Fruit fly (Drosophila melanogaster) whole organism, prepupa: Measurements from ENCODE around the gene pck.

Experiments used
- Blimp-1 ChIP-seq: fragments of 200-800 bp; sonication (Bioruptor generic); optimal IDR thresholded peaks from 3 replicates; lab custom pipeline; 2017; ENCODE audit warnings: missing biosample characterization, missing genetic modification characterization, mild to moderate bottlenecking, moderate library complexity, missing genetic modification reagents
- CG10669 ChIP-seq: fragments of 200-800 bp; sonication (Bioruptor generic); optimal IDR thresholded peaks from 3 replicates; lab custom pipeline; 2018; ENCODE audit warnings: missing biosample characterization, mild to moderate bottlenecking, missing genetic modification characterization, moderate library complexity
- CG16779 ChIP-seq: fragments of 200-800 bp; sonication (Bioruptor generic); optimal IDR thresholded peaks from 3 replicates; lab custom pipeline; 2017; ENCODE audit warnings: missing biosample characterization, mild to moderate bottlenecking, missing genetic modification characterization
- CG6854 ChIP-seq: fragments of 200-800 bp; sonication (Bioruptor generic); optimal IDR thresholded peaks from 2 replicates; lab custom pipeline; 2017; ENCODE audit warnings: missing biosample characterization, mild to moderate bottlenecking, missing genetic modification characterization
- CG8319 ChIP-seq: fragments of 200-800 bp; sonication (Bioruptor generic); optimal IDR thresholded peaks from 3 replicates; lab custom pipeline; 2016; ENCODE audit warnings: missing biosample characterization, missing genetic modification characterization
- Gug ChIP-seq: fragments of 200-800 bp; sonication (Bioruptor generic); IDR thresholded peaks from 2 replicates; pipeline ENCODE4 v1.3.6; 2022; ENCODE audit warnings: missing biosample characterization, missing genetic modification characterization
- Lpt ChIP-seq: fragments of 200-800 bp; sonication (Bioruptor generic); optimal IDR thresholded peaks from 3 replicates; lab custom pipeline; 2016; ENCODE audit warnings: missing biosample characterization, missing genetic modification characterization
- Met ChIP-seq: fragments of 200-800 bp; sonication (Bioruptor generic); optimal IDR thresholded peaks from 3 replicates; lab custom pipeline; 2016; ENCODE audit warnings: missing biosample characterization, missing genetic modification characterization
- OdsH ChIP-seq: fragments of 200-800 bp; sonication (Bioruptor generic); optimal IDR thresholded peaks from 3 replicates; lab custom pipeline; 2016; ENCODE audit warnings: missing biosample characterization, missing genetic modification characterization
- Sox102F ChIP-seq: fragments of 200-800 bp; sonication (Bioruptor generic); optimal IDR thresholded peaks from 2 replicates; lab custom pipeline; 2016; ENCODE audit warnings: missing biosample characterization, mild to moderate bottlenecking, missing genetic modification characterization
- fkh ChIP-seq: fragments of 200-800 bp; sonication (Bioruptor generic); optimal IDR thresholded peaks from 3 replicates; lab custom pipeline; 2017; ENCODE audit warnings: missing biosample characterization, mild to moderate bottlenecking, missing genetic modification characterization, moderate library complexity
- net ChIP-seq: fragments of 200-800 bp; sonication (Bioruptor generic); optimal IDR thresholded peaks from 3 replicates; lab custom pipeline; 2016; ENCODE audit warnings: missing biosample characterization, missing genetic modification characterization
- ss ChIP-seq, 2 experiments: fragments of 200-800 bp; sonication (Bioruptor generic); optimal IDR thresholded peaks; 2 replicates in 1 of 2; 3 replicates in 1 of 2; lab custom pipeline; 2017 to 2018; ENCODE audit warnings: mild to moderate bottlenecking in 2 of 2, missing biosample characterization in 2 of 2, missing genetic modification characterization in 2 of 2, moderate library complexity in 1 of 2
- svp ChIP-seq: fragments of 200-800 bp; sonication (Bioruptor generic); peaks from one replicate; lab custom pipeline; 2016; ENCODE audit warnings: missing biosample characterization, missing genetic modification characterization

- TF ChIP-seq Gug (no peak), CG16779 (tag; lab: Kevin White, UChicago) (no peak), Lpt (no peak), Sox102F (GFP tag; lab: Kevin White, UChicago) (no peak), Met (GFP tag; lab: Kevin White, UChicago) (no peak), CG8319 (GFP tag; lab: Kevin White, UChicago) (no peak), ss (GFP tag; optimal IDR thresholded peaks at IDR 0.05; lab: Kevin White, UChicago) (no peak), svp (GFP tag; lab: Kevin White, UChicago) (no peak), net (GFP tag; lab: Kevin White, UChicago) (no peak), Blimp-1 (GFP tag; lab: Kevin White, UChicago) (no peak), CG10669 (GFP tag; lab: Kevin White, UChicago) (no peak), OdsH (GFP tag; lab: Kevin White, UChicago) (no peak), CG6854 (GFP tag; lab: Kevin White, UChicago) (no peak), fkh (no peak)
These were observed 6.4 kb upstream of the pck start, which contains the start of gene Ns3 for dm6 chrX:1464033-1464432.
